Fruit fly (Drosophila melanogaster) whole organism, embryonic: ENCODE data around the gene CDase.

Experiments
- BtbVII ChIP-seq: fragments of 200-800 bp; sonication (Bioruptor generic); optimal IDR thresholded peaks from 3 replicates; lab custom pipeline; 2017; ENCODE audit warnings: missing biosample characterization, mild to moderate bottlenecking, missing genetic modification characterization
- CG10321 ChIP-seq: fragments of 200-800 bp; sonication (Bioruptor generic); IDR thresholded peaks from 2 replicates; pipeline ENCODE4 v1.3.6; 2022; ENCODE audit warnings: missing biosample characterization, missing genetic modification characterization
- CG11398 ChIP-seq: fragments of 200-800 bp; sonication (Bioruptor generic); optimal IDR thresholded peaks from 2 replicates; lab custom pipeline; 2016; ENCODE audit warnings: missing biosample characterization, missing genetic modification characterization
- CG11456 ChIP-seq: fragments of 200-800 bp; sonication (Bioruptor generic); IDR thresholded peaks from 3 replicates; pipeline ENCODE4 v1.3.6; 2022; ENCODE audit warnings: missing biosample characterization, missing genetic modification characterization
- CG11723 ChIP-seq: fragments of 200-800 bp; sonication (Bioruptor generic); optimal IDR thresholded peaks from 2 replicates; lab custom pipeline; 2017; ENCODE audit warnings: missing biosample characterization, mild to moderate bottlenecking, missing genetic modification characterization
- CG12104 ChIP-seq: fragments of 200-800 bp; sonication (Bioruptor generic); optimal IDR thresholded peaks from 3 replicates; lab custom pipeline; 2016; ENCODE audit warnings: missing biosample characterization, missing genetic modification characterization
- CG13424 ChIP-seq: fragments of 200-800 bp; sonication (Bioruptor generic); optimal IDR thresholded peaks from 2 replicates; lab custom pipeline; 2019; ENCODE audit warnings: missing biosample characterization, mild to moderate bottlenecking, missing genetic modification characterization, moderate library complexity
- CG13894 ChIP-seq: fragments of 200-800 bp; sonication (Bioruptor generic); optimal IDR thresholded peaks from 3 replicates; lab custom pipeline; 2018; ENCODE audit warnings: missing biosample characterization, mild to moderate bottlenecking, missing genetic modification characterization, moderate library complexity
- CG14667 ChIP-seq: fragments of 200-800 bp; sonication (Bioruptor generic); IDR thresholded peaks from 2 replicates; pipeline ENCODE4 v1.3.6; 2022; ENCODE audit warnings: missing biosample characterization, missing genetic modification characterization
- CG15514 ChIP-seq: fragments of 200-800 bp; sonication (Bioruptor generic); optimal IDR thresholded peaks from 3 replicates; lab custom pipeline; 2017; ENCODE audit warnings: missing biosample characterization, missing genetic modification characterization, mild to moderate bottlenecking, moderate library complexity, missing genetic modification reagents
- CG16815 ChIP-seq: fragments of 200-800 bp; sonication (Bioruptor generic); optimal IDR thresholded peaks from 3 replicates; lab custom pipeline; 2017; ENCODE audit warnings: missing biosample characterization, mild to moderate bottlenecking, missing genetic modification characterization
- CG17361 ChIP-seq: fragments of 200-800 bp; sonication (Bioruptor generic); IDR thresholded peaks from 3 replicates; pipeline ENCODE4 v1.3.6; 2022; ENCODE audit warnings: missing biosample characterization, missing genetic modification characterization
- CG17612 ChIP-seq: fragments of 200-800 bp; sonication (Bioruptor generic); IDR thresholded peaks from 2 replicates; pipeline ENCODE4 v1.3.6; 2022; ENCODE audit warnings: missing biosample characterization, missing genetic modification characterization
- CG18619 ChIP-seq: fragments of 200-800 bp; sonication (Bioruptor generic); optimal IDR thresholded peaks from 3 replicates; lab custom pipeline; 2017; ENCODE audit warnings: missing biosample characterization, mild to moderate bottlenecking, missing genetic modification characterization
- CG2116 ChIP-seq: fragments of 200-800 bp; sonication (Bioruptor generic); optimal IDR thresholded peaks from 3 replicates; lab custom pipeline; 2018; ENCODE audit warnings: missing biosample characterization, mild to moderate bottlenecking, missing genetic modification characterization
- CG30403 ChIP-seq: fragments of 200-800 bp; sonication (Bioruptor generic); optimal IDR thresholded peaks from 3 replicates; lab custom pipeline; 2016; ENCODE audit warnings: missing biosample characterization, missing genetic modification characterization
- CG32767 ChIP-seq: fragments of 200-800 bp; sonication (Bioruptor generic); IDR thresholded peaks from 2 replicates; pipeline ENCODE4 v1.3.6; 2022; ENCODE audit warnings: missing biosample characterization, missing genetic modification characterization
- CG34422 ChIP-seq: fragments of 200-800 bp; sonication (Bioruptor generic); IDR thresholded peaks from 3 replicates; pipeline ENCODE4 v1.3.6; 2022; ENCODE audit warnings: missing biosample characterization, missing genetic modification characterization
- CG6854 ChIP-seq: fragments of 200-800 bp; sonication (Bioruptor generic); optimal IDR thresholded peaks from 3 replicates; lab custom pipeline; 2017; ENCODE audit warnings: missing biosample characterization, mild to moderate bottlenecking, missing genetic modification characterization
- CG7271 ChIP-seq: fragments of 200-800 bp; sonication (Bioruptor generic); optimal IDR thresholded peaks from 2 replicates; lab custom pipeline; 2018; ENCODE audit warnings: missing biosample characterization, mild to moderate bottlenecking, missing genetic modification characterization, moderate library complexity
- Dfd ChIP-seq, 2 experiments: fragments of >200 bp; optimal IDR thresholded peaks; 2 replicates each; lab custom pipeline; 2017; ENCODE audit warnings: missing biosample characterization in 2 of 2, missing genetic modification characterization in 2 of 2
- Fer2 ChIP-seq: fragments of 200-800 bp; sonication (Bioruptor generic); optimal IDR thresholded peaks from 2 replicates; lab custom pipeline; 2018; ENCODE audit warnings: missing biosample characterization, mild to moderate bottlenecking, missing genetic modification characterization, moderate library complexity
- Gug ChIP-seq: fragments of 200-800 bp; sonication (Bioruptor generic); IDR thresholded peaks from 4 replicates; pipeline ENCODE4 v1.3.6; 2022; ENCODE audit warnings: missing biosample characterization, missing genetic modification characterization
- H15 ChIP-seq: fragments of 200-800 bp; sonication (Bioruptor generic); IDR thresholded peaks from 3 replicates; pipeline ENCODE4 v1.3.6; 2022; ENCODE audit warnings: missing biosample characterization, missing genetic modification characterization
- Hand ChIP-seq: fragments of 200-800 bp; sonication (Bioruptor generic); optimal IDR thresholded peaks from 2 replicates; lab custom pipeline; 2017; ENCODE audit warnings: mild to moderate bottlenecking, missing biosample characterization, missing genetic modification reagents, missing genetic modification characterization
- Max ChIP-seq: fragments of 200-800 bp; sonication (Bioruptor generic); optimal IDR thresholded peaks from 2 replicates; lab custom pipeline; 2016; ENCODE audit warnings: missing biosample characterization, mild to moderate bottlenecking, missing genetic modification characterization
- Meics ChIP-seq: fragments of 200-800 bp; sonication (Bioruptor generic); optimal IDR thresholded peaks from 2 replicates; lab custom pipeline; 2017; ENCODE audit warnings: missing biosample characterization, mild to moderate bottlenecking, missing genetic modification characterization
- NFAT ChIP-seq: fragments of 200-800 bp; sonication (Bioruptor generic); IDR thresholded peaks from 2 replicates; pipeline ENCODE4 v1.3.6; 2022; ENCODE audit warnings: missing biosample characterization, missing genetic modification characterization
- Pdp1 ChIP-seq, 2 experiments: fragments of 200-800 bp; sonication (Bioruptor generic); optimal IDR thresholded peaks; 3 replicates each; lab custom pipeline; 2016; ENCODE audit warnings: missing biosample characterization in 2 of 2, missing genetic modification characterization in 2 of 2, mild to moderate bottlenecking in 1 of 2, moderate library complexity in 1 of 2
- ase ChIP-seq: fragments of 200-800 bp; sonication (Bioruptor generic); IDR thresholded peaks from 3 replicates; pipeline ENCODE4 v1.3.6; 2022; ENCODE audit warnings: missing biosample characterization, missing genetic modification characterization
- ato ChIP-seq: fragments of 200-800 bp; sonication (Bioruptor generic); IDR thresholded peaks from 2 replicates; pipeline ENCODE4 v1.3.6; 2022; ENCODE audit warnings: missing biosample characterization, missing genetic modification characterization; ENCODE audit not compliant: partially characterized antibody
- bcd ChIP-seq: fragments of 200-800 bp; sonication (Bioruptor generic); optimal IDR thresholded peaks from 2 replicates; lab custom pipeline; 2017; ENCODE audit warnings: missing biosample characterization, mild to moderate bottlenecking, missing genetic modification characterization
- bsh ChIP-seq, 2 experiments: fragments of 200-800 bp; sonication (Bioruptor generic); optimal IDR thresholded peaks; 2 replicates each; lab custom pipeline; 2017 to 2018; ENCODE audit warnings: mild to moderate bottlenecking in 2 of 2, missing biosample characterization in 2 of 2, missing genetic modification characterization in 2 of 2, moderate library complexity in 1 of 2
- chinmo ChIP-seq: fragments of 200-800 bp; sonication (Bioruptor generic); IDR thresholded peaks from 4 replicates; pipeline ENCODE4 v1.3.6; 2022; ENCODE audit warnings: missing biosample characterization, missing genetic modification characterization; ENCODE audit not compliant: partially characterized antibody
- chm ChIP-seq: fragments of 200-800 bp; sonication (Bioruptor generic); IDR thresholded peaks from 2 replicates; pipeline ENCODE4 v1.3.6; 2022; ENCODE audit warnings: missing biosample characterization, missing genetic modification characterization
- crol ChIP-seq: fragments of 200-800 bp; sonication (Bioruptor generic); IDR thresholded peaks from 2 replicates; pipeline ENCODE4 v1.3.6; 2022; ENCODE audit warnings: missing biosample characterization, missing genetic modification characterization
- gcm ChIP-seq: fragments of 200-800 bp; sonication (Bioruptor generic); optimal IDR thresholded peaks from 2 replicates; lab custom pipeline; 2019; ENCODE audit warnings: missing biosample characterization, mild to moderate bottlenecking, missing genetic modification characterization, moderate library complexity
- hb ChIP-seq: fragments of 200-800 bp; sonication (Bioruptor generic); IDR thresholded peaks from 3 replicates; pipeline ENCODE4 v1.3.6; 2022; ENCODE audit warnings: missing biosample characterization, missing genetic modification characterization; ENCODE audit not compliant: partially characterized antibody
- onecut ChIP-seq: fragments of 200-800 bp; sonication (Bioruptor generic); IDR thresholded peaks from 2 replicates; pipeline ENCODE4 v1.3.6; 2022; ENCODE audit warnings: missing biosample characterization, missing genetic modification characterization
- pan ChIP-seq, 4 experiments: fragments of >200 bp in 3 of 4; fragments of 200-800 bp in 1 of 4; sonication (Bioruptor generic) in 1 of 4; optimal IDR thresholded peaks in 3 of 4; IDR thresholded peaks in 1 of 4; 2 replicates each; pipeline versions ENCODE4 v1.3.6 to Lab custom; 2017 to 2022; ENCODE audit warnings: missing biosample characterization in 2 of 4, missing genetic modification characterization in 2 of 4, mixed read lengths in 1 of 4
- psq ChIP-seq: fragments of 200-800 bp; sonication (Bioruptor generic); optimal IDR thresholded peaks from 2 replicates; lab custom pipeline; 2017; ENCODE audit warnings: missing biosample characterization, missing genetic modification characterization
- pzg ChIP-seq: fragments of 200-800 bp; sonication (Bioruptor generic); optimal IDR thresholded peaks from 3 replicates; lab custom pipeline; 2018; ENCODE audit warnings: missing biosample characterization, mild to moderate bottlenecking, missing genetic modification characterization, moderate library complexity
- ro ChIP-seq: fragments of 200-800 bp; sonication (Bioruptor generic); IDR thresholded peaks from 2 replicates; pipeline ENCODE4 v1.3.6; 2022; ENCODE audit warnings: missing biosample characterization, missing genetic modification characterization
- slp2 ChIP-seq: fragments of 200-800 bp; sonication (Bioruptor generic); optimal IDR thresholded peaks from 2 replicates; lab custom pipeline; 2016; ENCODE audit warnings: missing biosample characterization, missing genetic modification characterization
- tll ChIP-seq, 2 experiments: fragments of 200-800 bp in 1 of 2; fragments of >200 bp in 1 of 2; sonication (Bioruptor generic) in 1 of 2; optimal IDR thresholded peaks; 2 replicates each; lab custom pipeline; 2017 to 2019; ENCODE audit warnings: missing biosample characterization in 2 of 2, missing genetic modification characterization in 2 of 2, mild to moderate bottlenecking in 1 of 2, moderate library complexity in 1 of 2
- twi ChIP-seq: fragments of 200-800 bp; optimal IDR thresholded peaks from 2 replicates; lab custom pipeline; 2019; ENCODE audit warnings: missing biosample characterization, mild to moderate bottlenecking, missing genetic modification characterization, moderate library complexity
- vfl ChIP-seq: fragments of 200-800 bp; sonication (Bioruptor generic); optimal IDR thresholded peaks from 2 replicates; lab custom pipeline; 2016; ENCODE audit warnings: missing biosample characterization, missing genetic modification characterization
- vvl ChIP-seq: fragments of 200-800 bp; sonication (Bioruptor generic); IDR thresholded peaks from 2 replicates; pipeline ENCODE4 v1.3.6; 2022; ENCODE audit warnings: missing biosample characterization, missing genetic modification characterization
- z ChIP-seq: fragments of 200-800 bp; sonication (Bioruptor generic); IDR thresholded peaks from 3 replicates; pipeline ENCODE4 v1.3.6; 2022; ENCODE audit warnings: missing biosample characterization, missing genetic modification characterization
- zen2 ChIP-seq: fragments of 200-800 bp; sonication (Bioruptor generic); IDR thresholded peaks from 3 replicates; pipeline ENCODE4 v1.3.6; 2022; ENCODE audit warnings: missing biosample characterization, missing genetic modification characterization; ENCODE audit not compliant: partially characterized antibody

Gene CDase

DNA sequence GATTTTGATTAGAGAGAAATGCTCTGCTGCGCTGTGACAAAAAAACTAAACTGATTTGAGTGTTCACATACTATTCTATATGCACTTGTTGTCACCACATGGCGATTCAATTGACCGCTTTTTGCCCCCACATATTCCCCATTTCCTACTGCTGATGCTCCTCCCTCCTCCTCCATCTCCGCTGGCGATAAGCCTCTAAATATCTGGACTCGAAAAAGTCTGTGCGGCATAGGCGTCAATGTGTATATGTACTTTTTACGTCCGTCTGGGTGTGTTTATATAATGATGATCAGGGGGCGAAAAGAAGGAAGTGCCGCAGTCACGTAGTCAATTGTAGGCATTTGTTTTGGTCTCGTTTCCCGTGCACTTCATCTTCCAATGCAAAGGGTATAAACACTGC is 7.2 kb downstream of the CDase start:
- TF ChIP-seq hb (GFP tag; lab: Robert Waterston, UW) = no peak
- no peak for TF ChIP-seq Max
- TF ChIP-seq CG14667 (GFP tag; lab: Robert Waterston, UW) = no peak
- TF ChIP-seq BtbVII (GFP tag; lab: Kevin White, UChicago) = no peak
- TF ChIP-seq CG11456 (GFP tag; lab: Robert Waterston, UW) = no peak
- TF ChIP-seq psq = no peak
- no peak for TF ChIP-seq bcd (GFP tag; lab: Kevin White, UChicago)
- no peak for TF ChIP-seq pzg (GFP tag; lab: Kevin White, UChicago)
- no peak for TF ChIP-seq Fer2 (tag; lab: Kevin White, UChicago)
- 0 out of 2 replicates have a peak, but pooled peaks have one; percentile 27 for TF ChIP-seq chm (GFP tag; lab: Robert Waterston, UW)
- peak; percentile 33; the same call in 1 of the 2 replicates for TF ChIP-seq ato (GFP tag; lab: Robert Waterston, UW)
- peak; percentile 4 for TF ChIP-seq CG15514
- TF ChIP-seq CG16815 (GFP tag; lab: Kevin White, UChicago) = no peak
- TF ChIP-seq Hand (GFP tag; lab: Kevin White, UChicago) = no peak
- no peak for TF ChIP-seq CG11398 (GFP tag; lab: Kevin White, UChicago)
- no peak for TF ChIP-seq CG13894 (tag; lab: Kevin White, UChicago)
- no peak for TF ChIP-seq ro (GFP tag; lab: Robert Waterston, UW)
- TF ChIP-seq tll (GFP tag; optimal IDR thresholded peaks at IDR 0.05; lab: Kevin White, UChicago) = peak in 1 of 2 experiments; percentile 31
- TF ChIP-seq onecut (GFP tag; lab: Robert Waterston, UW) = 0 out of 2 replicates have a peak, but pooled peaks have one; percentile 7
- no peak for TF ChIP-seq pan (optimal IDR thresholded peaks at IDR 0.05; lab: Kevin White, UChicago)
- TF ChIP-seq pan (GFP tag; optimal IDR thresholded peaks at IDR 0.05 in 1 of 2, IDR thresholded peaks at IDR 0.05 in 1 of 2) = no peak
- TF ChIP-seq CG7271 = no peak
- no peak for TF ChIP-seq ase (GFP tag; lab: Robert Waterston, UW)
- peak; percentile 75 for TF ChIP-seq crol (GFP tag; lab: Robert Waterston, UW)
- TF ChIP-seq CG6854 = no peak
- no peak for TF ChIP-seq Meics
- TF ChIP-seq vvl (GFP tag; lab: Robert Waterston, UW) = 0 out of 2 replicates have a peak, but pooled peaks have one; percentile 15
- no peak for TF ChIP-seq CG34422 (GFP tag; lab: Robert Waterston, UW)
- no peak for TF ChIP-seq H15
- no peak for TF ChIP-seq CG17361 (GFP tag; lab: Robert Waterston, UW)
- no peak for TF ChIP-seq vfl (GFP tag; lab: Kevin White, UChicago)
- TF ChIP-seq z = 0 out of 3 replicates have a peak, but pooled peaks have one; percentile 30
- peak; percentile 30 for TF ChIP-seq twi (tag; lab: Kevin White, UChicago)
- 0 out of 4 replicates have a peak, but pooled peaks have one; percentile 28 for TF ChIP-seq chinmo (GFP tag; lab: Robert Waterston, UW)
- TF ChIP-seq slp2 (GFP tag; lab: Kevin White, UChicago) = no peak
- no peak for TF ChIP-seq CG12104 (GFP tag; lab: Kevin White, UChicago)
- TF ChIP-seq Pdp1 (GFP tag; optimal IDR thresholded peaks at IDR 0.05; lab: Kevin White, UChicago) = peak in 1 of 2 experiments; percentile 95
- TF ChIP-seq CG11723 (GFP tag; lab: Kevin White, UChicago) = no peak
- TF ChIP-seq Dfd (GFP tag; optimal IDR thresholded peaks at IDR 0.05; lab: Kevin White, UChicago) = no peak
- no peak for TF ChIP-seq CG18619 (GFP tag; lab: Kevin White, UChicago)
- TF ChIP-seq NFAT (GFP tag; lab: Robert Waterston, UW) = no peak
- no peak for TF ChIP-seq CG10321 (GFP tag; lab: Robert Waterston, UW)
- no peak for TF ChIP-seq Gug (GFP tag; lab: Robert Waterston, UW)
- no peak for TF ChIP-seq CG32767 (GFP tag; lab: Robert Waterston, UW)
- TF ChIP-seq CG13424 (tag; lab: Kevin White, UChicago) = no peak
- no peak for TF ChIP-seq CG2116 (GFP tag; lab: Kevin White, UChicago)
- TF ChIP-seq gcm (GFP tag; lab: Kevin White, UChicago) = no peak
- TF ChIP-seq bsh (GFP tag; optimal IDR thresholded peaks at IDR 0.05; lab: Kevin White, UChicago) = no peak
- no peak for TF ChIP-seq zen2 (GFP tag; lab: Robert Waterston, UW)
- no peak for TF ChIP-seq CG17612 (GFP tag; lab: Robert Waterston, UW)
- no peak for TF ChIP-seq CG30403 (GFP tag; lab: Kevin White, UChicago)
